Worm (Caenorhabditis elegans): ENCODE measurements around the gene C55C3.7.

C55C3.7 gene

DNA sequence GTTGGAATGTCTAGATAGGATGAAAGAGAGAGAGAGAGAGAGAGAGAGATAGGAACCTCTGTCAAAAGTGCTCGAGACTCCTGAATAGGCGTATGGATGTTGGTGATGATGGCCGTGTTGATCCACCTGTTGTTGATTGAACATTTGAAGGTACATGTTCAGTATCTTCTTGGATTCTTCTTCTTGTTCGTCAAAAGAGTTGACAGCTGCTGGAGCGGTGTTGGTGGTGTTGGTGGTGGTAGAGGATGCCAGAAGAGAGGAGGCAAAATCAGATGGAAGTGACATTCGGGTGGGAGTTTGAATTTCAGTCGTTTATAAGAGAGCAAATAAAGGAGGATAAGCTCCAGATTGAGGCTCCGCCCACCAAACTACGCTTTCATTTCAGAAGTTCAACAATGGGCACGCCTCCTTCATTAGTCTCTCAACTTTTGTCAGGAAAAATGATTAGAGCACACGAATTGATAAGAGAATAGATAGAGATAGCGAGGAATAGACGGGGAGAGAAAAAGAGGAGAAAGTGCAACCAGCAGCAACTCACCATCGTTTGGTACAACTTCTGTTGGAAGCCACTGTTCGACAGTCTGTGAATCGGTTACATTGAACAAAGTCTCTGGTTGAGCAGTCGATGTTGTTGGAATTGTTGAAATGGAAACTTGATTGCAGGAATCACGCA, 29.5 kb downstream of the C55C3.7 start:
- TF ChIP-seq fos-1 (tag; optimal IDR thresholded peaks at IDR 0.05) = peak; percentile 15
- TF ChIP-seq ceh-82 (tag; optimal IDR thresholded peaks at IDR 0.05) = no peak
- TF ChIP-seq sma-9 (GFP tag; optimal IDR thresholded peaks at IDR 0.05) = peak; percentile 23
- TF ChIP-seq sma-9 (tag; optimal IDR thresholded peaks at IDR 0.05) = no peak
- TF ChIP-seq sma-3 (GFP tag; optimal IDR thresholded peaks at IDR 0.05) = no peak

DNA sequence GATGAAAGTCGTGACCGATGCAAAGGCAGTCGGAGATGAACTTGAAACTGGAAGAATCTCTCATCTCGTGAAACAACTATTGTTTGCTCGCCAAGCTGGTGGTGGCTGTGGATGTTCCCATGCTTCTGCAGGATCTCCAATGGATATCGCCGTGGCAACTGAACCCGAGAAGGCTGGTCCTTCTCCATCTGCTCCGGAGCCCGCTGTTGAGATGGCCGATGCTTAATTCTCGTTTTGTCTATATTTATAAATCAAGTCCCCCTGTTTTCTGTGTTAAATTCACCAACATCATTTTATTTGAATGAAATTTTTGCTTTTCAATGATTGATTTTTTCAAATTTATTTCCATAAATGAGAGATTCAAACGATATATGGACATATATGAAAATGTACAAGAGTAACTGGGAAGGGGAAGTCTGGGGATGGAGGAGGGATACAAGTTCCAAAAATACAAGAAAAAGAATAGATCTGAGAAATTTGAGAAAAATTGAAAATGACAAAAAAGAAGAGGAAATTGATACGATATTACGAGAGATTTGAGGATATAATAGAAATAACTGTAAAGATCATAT, 31.6 kb downstream of the C55C3.7 start:
- no peak for TF ChIP-seq mbf-1 (tag; optimal IDR thresholded peaks at IDR 0.05)
- no peak for TF ChIP-seq sem-4 (tag; optimal IDR thresholded peaks at IDR 0.05)
- TF ChIP-seq ceh-16 (tag; optimal IDR thresholded peaks at IDR 0.05) = no peak
- no peak for TF ChIP-seq C34F6.9 (tag; optimal IDR thresholded peaks at IDR 0.05)
- no peak for TF ChIP-seq sma-9 (GFP tag; optimal IDR thresholded peaks at IDR 0.05)
- no peak for TF ChIP-seq sma-9 (tag; optimal IDR thresholded peaks at IDR 0.05)
- TF ChIP-seq lsy-2 (tag; optimal IDR thresholded peaks at IDR 0.05) = peak in 1 of 2 experiments; percentile 10
- no peak for TF ChIP-seq lin-39 (tag; optimal IDR thresholded peaks at IDR 0.05)
- TF ChIP-seq nhr-6 (tag; optimal IDR thresholded peaks at IDR 0.05) = no peak
- peak; percentile 15 for TF ChIP-seq nhr-25 (tag; optimal IDR thresholded peaks at IDR 0.05)
- no peak for TF ChIP-seq sma-3 (GFP tag; optimal IDR thresholded peaks at IDR 0.05)
- no peak for TF ChIP-seq zag-1 (tag; optimal IDR thresholded peaks at IDR 0.05)
- peak; percentile 8 for TF ChIP-seq crh-2 (tag; optimal IDR thresholded peaks at IDR 0.05)

DNA sequence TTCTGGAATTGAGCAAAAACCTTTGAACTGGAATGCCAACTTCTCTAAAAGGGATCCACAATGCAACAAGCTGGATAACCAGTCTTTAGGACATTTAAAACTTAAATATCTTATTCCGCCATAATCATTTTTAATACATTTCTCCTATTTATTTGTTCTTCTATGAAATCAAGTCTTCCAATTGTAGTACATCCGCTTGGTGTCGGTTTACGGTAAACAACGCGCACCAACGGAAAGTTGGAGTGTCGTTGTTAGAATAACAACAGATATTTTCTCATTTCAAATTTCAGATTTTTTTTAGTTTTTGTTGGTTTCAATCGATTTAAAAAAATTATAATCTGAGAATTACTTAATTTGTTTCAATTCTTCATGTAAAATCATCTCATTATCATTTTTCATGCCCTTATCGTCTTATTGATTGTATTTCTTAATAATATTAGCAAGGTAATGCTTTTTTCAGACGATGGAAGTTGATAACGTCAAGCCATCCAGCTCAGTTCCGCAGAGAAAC, 33.3 kb downstream of the C55C3.7 start, which contains the start of gene csn-5:
TSS of gene csn-5 (plus strand) at position 461 of the 511 bp plus-strand sequence.
- TF ChIP-seq R02D3.7 (tag; optimal IDR thresholded peaks at IDR 0.05) (peak; percentile 77), lin-13 (GFP tag; optimal IDR thresholded peaks at IDR 0.05) (no peak), ama-1 (optimal IDR thresholded peaks at IDR 0.05) (no peak), C34F6.9 (tag; optimal IDR thresholded peaks at IDR 0.05) (peak; percentile 23), ZK546.5 (tag; optimal IDR thresholded peaks at IDR 0.05) (no peak), ztf-4 (tag; optimal IDR thresholded peaks at IDR 0.05) (no peak), unc-55 (GFP tag; optimal IDR thresholded peaks at IDR 0.05) (no peak), mdl-1 (tag; optimal IDR thresholded peaks at IDR 0.05) (no peak), nhr-21 (tag; optimal IDR thresholded peaks at IDR 0.05) (no peak), lsy-2 (tag; optimal IDR thresholded peaks at IDR 0.05) (no peak), aly-2 (tag; optimal IDR thresholded peaks at IDR 0.05) (no peak)

DNA sequence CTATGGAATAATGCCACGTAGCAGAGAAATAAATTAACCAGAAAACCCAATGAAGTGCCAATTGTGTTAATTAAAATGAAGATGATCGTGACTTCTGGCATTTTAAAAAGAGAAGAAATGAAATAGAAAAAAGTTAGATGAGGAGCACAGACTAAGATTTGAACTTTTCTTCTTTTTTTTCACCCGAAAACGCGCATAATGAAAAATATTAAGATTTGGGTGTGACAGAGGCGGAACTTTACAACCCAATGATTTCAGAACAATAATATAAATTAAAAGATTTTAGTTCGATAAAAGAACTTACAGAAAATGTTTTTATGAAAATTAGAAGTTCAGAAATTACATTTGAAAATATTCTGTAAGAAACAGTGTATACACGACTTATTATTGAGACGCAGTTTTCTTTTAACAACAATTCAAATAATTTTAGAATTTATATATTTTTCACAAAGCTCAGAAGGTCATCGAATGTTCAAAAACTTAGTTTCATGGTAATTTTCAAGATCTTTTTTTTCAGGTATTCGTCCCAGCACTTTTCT, 36.9 kb downstream of the C55C3.7 start, which contains the start of the genes srd-8 and B0547.2:
TSS of gene srd-8 (minus strand) at position 101 of the 539 bp plus-strand sequence.
TSS of gene B0547.2 (plus strand) at position 489 of the 539 bp plus-strand sequence.
- TF ChIP-seq zag-1 (tag; optimal IDR thresholded peaks at IDR 0.05) = no peak
- no peak for TF ChIP-seq ZK546.5 (tag; optimal IDR thresholded peaks at IDR 0.05)
- TF ChIP-seq skn-1 (tag; optimal IDR thresholded peaks at IDR 0.05) = no peak
- TF ChIP-seq ztf-11 (tag; optimal IDR thresholded peaks at IDR 0.05) = no peak
- TF ChIP-seq blmp-1 (tag; optimal IDR thresholded peaks at IDR 0.05; ENCODE audit: insufficient read depth) = no peak
- TF ChIP-seq peb-1 (tag; optimal IDR thresholded peaks at IDR 0.05) = no peak
- TF ChIP-seq ceh-82 (tag; optimal IDR thresholded peaks at IDR 0.05) = no peak
- TF ChIP-seq mbf-1 (tag; optimal IDR thresholded peaks at IDR 0.05) = no peak

DNA sequence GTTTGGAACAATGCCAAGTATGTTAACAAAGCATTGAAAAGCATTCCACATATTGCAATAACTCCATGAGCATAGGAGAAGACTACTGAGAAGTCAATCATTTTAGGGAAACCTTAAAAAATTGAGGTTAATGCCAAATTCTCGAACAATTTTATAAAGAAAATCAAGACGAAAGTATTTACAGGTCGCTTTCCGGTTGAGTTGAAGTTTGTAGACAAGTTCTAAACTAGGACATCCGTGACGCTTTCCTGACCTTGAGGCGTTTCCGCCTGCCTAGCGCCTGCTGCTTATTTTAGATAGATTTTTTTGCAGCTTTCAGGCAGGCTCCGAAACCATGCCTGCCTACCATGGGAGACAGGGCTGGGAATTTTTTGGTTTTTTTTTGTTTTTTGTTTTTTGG, 46.9 kb downstream of the C55C3.7 start, which contains the start of gene srd-13:
TSS of gene srd-13 (minus strand) at position 101 of the 400 bp plus-strand sequence.
- TF ChIP-seq nhr-10 (tag; optimal IDR thresholded peaks at IDR 0.05) (no peak), ZK546.5 (tag; optimal IDR thresholded peaks at IDR 0.05) (no peak), nhr-11 (tag; optimal IDR thresholded peaks at IDR 0.05) (no peak), nhr-77 (tag; optimal IDR thresholded peaks at IDR 0.05) (no peak), F13H6.1 (tag; optimal IDR thresholded peaks at IDR 0.05) (no peak), elt-1 (tag; optimal IDR thresholded peaks at IDR 0.05) (no peak), ama-1 (optimal IDR thresholded peaks at IDR 0.05) (no peak)

Measured in whole organism, L2 larva.